Worm (Caenorhabditis elegans) whole organism, L2 larva: ENCODE results near the gene F32A5.8.

Experiments
- alr-1 ChIP-seq: fragments of 150-350 bp; optimal IDR thresholded peaks from 2 replicates; lab custom pipeline; 2014; ENCODE audit warnings: missing biosample characterization, missing genetic modification characterization
- aly-2 ChIP-seq: fragments of 150-350 bp; optimal IDR thresholded peaks from 2 replicates; lab custom pipeline; 2014; ENCODE audit warnings: missing biosample characterization, missing genetic modification characterization
- blmp-1 ChIP-seq: sonication (generic microtip); optimal IDR thresholded peaks from 2 replicates; lab custom pipeline; 2017; ENCODE audit warnings: missing genetic modification characterization, mild to moderate bottlenecking, missing compliant biosample characterization, antibody characterized with exemption, moderate library complexity; ENCODE audit not compliant: insufficient read depth
- elt-3 ChIP-seq: sonication (generic microtip); optimal IDR thresholded peaks from 2 replicates; lab custom pipeline; 2017; ENCODE audit warnings: missing biosample characterization, missing genetic modification characterization
- fos-1 ChIP-seq: fragments of 150-350 bp; optimal IDR thresholded peaks from 2 replicates; lab custom pipeline; 2014; ENCODE audit warnings: missing biosample characterization, missing genetic modification characterization
- nhr-23 ChIP-seq: fragments of 150-350 bp; optimal IDR thresholded peaks from 2 replicates; lab custom pipeline; 2014; ENCODE audit warnings: missing biosample characterization, missing genetic modification reagents, missing genetic modification characterization
- nhr-237 ChIP-seq: fragments of 150-350 bp; optimal IDR thresholded peaks from 2 replicates; lab custom pipeline; 2014; ENCODE audit warnings: missing biosample characterization, missing genetic modification characterization
- skn-1 ChIP-seq: sonication (generic microtip); optimal IDR thresholded peaks from 2 replicates; lab custom pipeline; 2017; ENCODE audit warnings: missing biosample characterization, missing genetic modification characterization
- unc-39 ChIP-seq: fragments of 150-350 bp; optimal IDR thresholded peaks from 2 replicates; lab custom pipeline; 2014; ENCODE audit warnings: missing biosample characterization, missing genetic modification characterization
- unc-62 ChIP-seq: fragments of 150-350 bp; optimal IDR thresholded peaks from 2 replicates; lab custom pipeline; 2014; ENCODE audit warnings: missing biosample characterization, missing genetic modification reagents, missing genetic modification characterization
- ztf-11 ChIP-seq: sonication (generic microtip); optimal IDR thresholded peaks from 2 replicates; lab custom pipeline; 2017; ENCODE audit warnings: missing biosample characterization, missing genetic modification characterization

ce11 chrII:7305558-7305957, 49.6 kb downstream of the F32A5.8 start, which contains the start of gene brf-1:
- TF ChIP-seq nhr-237 (tag; lab: Kevin White, UChicago) (no peak), aly-2 (no peak), fos-1 (tag; lab: Kevin White, UChicago) (no peak), unc-39 (no peak), unc-62 (GFP tag; lab: Kevin White, UChicago) (no peak), ztf-11 (tag; lab: Kevin White, UChicago) (no peak), alr-1 (tag; lab: Kevin White, UChicago) (no peak), elt-3 (tag; lab: Kevin White, UChicago) (no peak), skn-1 (tag; lab: Kevin White, UChicago) (no peak), nhr-23 (tag; lab: Kevin White, UChicago) (no peak), blmp-1 (no peak)
